Fruit fly (Drosophila melanogaster): ENCODE measurements around the gene Ptp61F.

The Ptp61F gene

dm6 chr3L:1300076-1300635 lies 174.9 kb downstream of the Ptp61F start (continued):
- TF ChIP-seq wdn (GFP tag; IDR thresholded peaks at IDR 0.05) (peak; percentile 67), CG5953 (GFP tag; IDR thresholded peaks at IDR 0.05) (peak; percentile 56), CG1832 (GFP tag; optimal IDR thresholded peaks at IDR 0.05) (no peak), chn (GFP tag; optimal IDR thresholded peaks at IDR 0.05) (peak; percentile 57), CG8478 (optimal IDR thresholded peaks at IDR 0.05) (no peak), HmgZ (tag; optimal IDR thresholded peaks at IDR 0.05) (peak; percentile 58), CG4820 (GFP tag; optimal IDR thresholded peaks at IDR 0.05) (peak; percentile 73), D (optimal IDR thresholded peaks at IDR 0.05) (no peak), D (GFP tag; optimal IDR thresholded peaks at IDR 0.05) (peak; percentile 87), dm (GFP tag; optimal IDR thresholded peaks at IDR 0.05) (no peak), CG13296 (GFP tag; optimal IDR thresholded peaks at IDR 0.05) (peak; percentile 30), CG11456 (GFP tag; IDR thresholded peaks at IDR 0.05) (0 out of 3 replicates have a peak, but pooled peaks have one; percentile 8), Max (GFP tag; optimal IDR thresholded peaks at IDR 0.05) (peak; percentile 80), CG3281 (GFP tag; optimal IDR thresholded peaks at IDR 0.05) (peak; percentile 84), unpg (GFP tag; optimal IDR thresholded peaks at IDR 0.05) (peak; percentile 88), CG10565 (GFP tag; optimal IDR thresholded peaks at IDR 0.05) (no peak), Lhr (GFP tag; optimal IDR thresholded peaks at IDR 0.05) (peak; percentile 61), Tbp (GFP tag; optimal IDR thresholded peaks at IDR 0.05) (no peak), sd (tag; optimal IDR thresholded peaks at IDR 0.05) (peak; percentile 93), CG4424 (GFP tag; optimal IDR thresholded peaks at IDR 0.05) (peak; percentile 62), zen (tag; optimal IDR thresholded peaks at IDR 0.05) (peak; percentile 84), bbx (GFP tag; IDR thresholded peaks at IDR 0.05; ENCODE audit: partially characterized antibody) (no peak), tna (GFP tag; IDR thresholded peaks at IDR 0.05; ENCODE audit: partially characterized antibody) (no peak; the same call in 1 of the 2 replicates), CG10543 (GFP tag; optimal IDR thresholded peaks at IDR 0.05) (peak; percentile 85), Lim3 (GFP tag; IDR thresholded peaks at IDR 0.05) (no peak), CG12236 (GFP tag; optimal IDR thresholded peaks at IDR 0.05) (peak; percentile 4), fd64A (GFP tag; optimal IDR thresholded peaks at IDR 0.05) (peak; percentile 65), B-H1 (GFP tag; IDR thresholded peaks at IDR 0.05) (peak; percentile 62; the same call in 1 of the 3 replicates), CG30020 (tag; optimal IDR thresholded peaks at IDR 0.05) (peak; percentile 41), CG12104 (GFP tag; optimal IDR thresholded peaks at IDR 0.05) (peak; percentile 60), CG6272 (GFP tag; IDR thresholded peaks at IDR 0.05) (peak; percentile 62), salm (tag; optimal IDR thresholded peaks at IDR 0.05) (peak; percentile 72), CG6254 (GFP tag; optimal IDR thresholded peaks at IDR 0.05) (peak; percentile 79), cad (GFP tag; optimal IDR thresholded peaks at IDR 0.05) (no peak), grau (tag; optimal IDR thresholded peaks at IDR 0.05) (peak; percentile 92), odd (GFP tag; optimal IDR thresholded peaks at IDR 0.05) (peak; percentile 80), CG31224 (GFP tag; IDR thresholded peaks at IDR 0.05) (peak; percentile 67), Taf1 (GFP tag; IDR thresholded peaks at IDR 0.05) (peak; percentile 39; the same call in 1 of the 2 replicates), CG10654 (GFP tag; optimal IDR thresholded peaks at IDR 0.05) (peak; percentile 72), Dek (tag; optimal IDR thresholded peaks at IDR 0.05) (peak; percentile 56), esg (GFP tag; conservative IDR thresholded peaks at IDR 0.05) (peak; percentile 68), pita (GFP tag; optimal IDR thresholded peaks at IDR 0.05) (no peak), CG10267 (tag; optimal IDR thresholded peaks at IDR 0.05) (peak; percentile 84), lola (GFP tag; optimal IDR thresholded peaks at IDR 0.05) (peak in 1 of 3 experiments; percentile 88), abd-A (tag; optimal IDR thresholded peaks at IDR 0.05) (no peak), oc (tag; optimal IDR thresholded peaks at IDR 0.05) (peak; percentile 78), hbn (GFP tag; IDR thresholded peaks at IDR 0.05; ENCODE audit: partially characterized antibody) (no peak), CG4730 (GFP tag; IDR thresholded peaks at IDR 0.05) (peak; percentile 69), CG6765 (GFP tag; optimal IDR thresholded peaks at IDR 0.05) (peak; percentile 20), CG1602 (GFP tag; optimal IDR thresholded peaks at IDR 0.05) (peak; percentile 80)

All from whole organism, embryonic.